Worm (Caenorhabditis elegans) whole organism, L2 larva: ENCODE measurements around the gene ceh-87.

Experiments used
- blmp-1 ChIP-seq: sonication (generic microtip); optimal IDR thresholded peaks from 2 replicates; lab custom pipeline; 2017; ENCODE audit warnings: missing genetic modification characterization, mild to moderate bottlenecking, missing compliant biosample characterization, antibody characterized with exemption, moderate library complexity; ENCODE audit not compliant: insufficient read depth
- dmd-4 ChIP-seq: sonication (generic microtip); optimal IDR thresholded peaks from 2 replicates; lab custom pipeline; 2017; ENCODE audit warnings: missing biosample characterization, missing genetic modification characterization

DNA sequence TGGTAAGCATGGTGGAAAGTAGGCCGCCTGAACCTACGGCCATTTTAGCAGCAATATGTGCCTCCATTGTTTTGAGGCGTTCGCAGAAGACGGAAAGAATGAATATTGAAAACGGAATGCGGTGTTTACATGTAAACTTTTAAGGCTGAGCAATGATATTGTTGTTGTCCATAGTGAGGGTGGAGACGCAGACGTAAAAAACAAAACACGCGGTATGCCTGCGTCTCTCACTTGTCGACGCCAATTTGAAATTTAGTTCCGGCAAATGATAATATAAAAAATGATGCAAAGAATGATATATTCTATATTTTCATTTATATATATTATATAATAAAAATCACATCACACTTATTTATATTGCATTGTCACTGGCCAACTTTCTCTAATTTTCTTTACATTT, 23.8 kb upstream of the ceh-87 start, which contains the start of gene Y47G7B.2:
- TF ChIP-seq blmp-1 (no peak), dmd-4 (tag; lab: Kevin White, UChicago) (no peak)
